Worm (Caenorhabditis elegans): ENCODE results near the gene E01G4.6.

ce11 chrII:13454839-13455238 is 27.4 kb upstream of the E01G4.6 start:
- TF ChIP-seq mep-1 (tag; optimal IDR thresholded peaks at IDR 0.05): no peak
- no peak for TF ChIP-seq elt-1 (tag; optimal IDR thresholded peaks at IDR 0.05; ENCODE audit: borderline replicate concordance, insufficient read depth)
- no peak for TF ChIP-seq flh-1 (GFP tag; optimal IDR thresholded peaks at IDR 0.05)
- TF ChIP-seq nhr-237 (tag; optimal IDR thresholded peaks at IDR 0.05): no peak
- no peak for TF ChIP-seq unc-39 (tag; optimal IDR thresholded peaks at IDR 0.05)
